Worm (Caenorhabditis elegans) whole organism, L2 larva: Measurements from ENCODE around the gene ngn-1.

Experiments
- C34F6.9 ChIP-seq: fragments of 150-350 bp; optimal IDR thresholded peaks from 2 replicates; lab custom pipeline; 2014; ENCODE audit warnings: missing biosample characterization, missing genetic modification characterization
- F13H6.1 ChIP-seq: sonication (generic microtip); optimal IDR thresholded peaks from 2 replicates; lab custom pipeline; 2016; ENCODE audit warnings: missing genetic modification characterization, missing compliant biosample characterization
- R02D3.7 ChIP-seq: fragments of 150-350 bp; optimal IDR thresholded peaks from 2 replicates; lab custom pipeline; 2014; ENCODE audit warnings: missing biosample characterization, missing genetic modification characterization
- Y55F3AM.14 ChIP-seq: fragments of 200-800 bp; sonication (Bioruptor generic); optimal IDR thresholded peaks from 2 replicates; lab custom pipeline; 2018; ENCODE audit warnings: mild to moderate bottlenecking, missing genetic modification characterization, missing compliant biosample characterization
- ZK546.5 ChIP-seq: sonication (generic microtip); optimal IDR thresholded peaks from 2 replicates; lab custom pipeline; 2017; ENCODE audit warnings: missing biosample characterization, missing genetic modification characterization
- alr-1 ChIP-seq: fragments of 150-350 bp; optimal IDR thresholded peaks from 2 replicates; lab custom pipeline; 2014; ENCODE audit warnings: missing biosample characterization, missing genetic modification characterization
- aly-2 ChIP-seq: fragments of 150-350 bp; optimal IDR thresholded peaks from 2 replicates; lab custom pipeline; 2014; ENCODE audit warnings: missing biosample characterization, missing genetic modification characterization
- ama-1 ChIP-seq: fragments of 150-350 bp; optimal IDR thresholded peaks from 2 replicates; lab custom pipeline; 2018; ENCODE audit warnings: inconsistent platforms
- blmp-1 ChIP-seq: sonication (generic microtip); optimal IDR thresholded peaks from 2 replicates; lab custom pipeline; 2017; ENCODE audit warnings: missing genetic modification characterization, mild to moderate bottlenecking, missing compliant biosample characterization, antibody characterized with exemption, moderate library complexity; ENCODE audit not compliant: insufficient read depth
- ceh-16 ChIP-seq: fragments of 150-350 bp; optimal IDR thresholded peaks from 2 replicates; lab custom pipeline; 2014; ENCODE audit warnings: missing biosample characterization, missing genetic modification characterization
- ceh-82 ChIP-seq: fragments of 150-350 bp; optimal IDR thresholded peaks from 2 replicates; lab custom pipeline; 2014; ENCODE audit warnings: missing biosample characterization, missing genetic modification characterization
- crh-2 ChIP-seq: sonication (generic microtip); optimal IDR thresholded peaks from 2 replicates; lab custom pipeline; 2017; ENCODE audit warnings: missing biosample characterization, missing genetic modification characterization
- dmd-4 ChIP-seq: sonication (generic microtip); optimal IDR thresholded peaks from 2 replicates; lab custom pipeline; 2017; ENCODE audit warnings: missing biosample characterization, missing genetic modification characterization
- egl-27 ChIP-seq: sonication (generic microtip); optimal IDR thresholded peaks from 3 replicates; lab custom pipeline; 2017; ENCODE audit warnings: missing biosample characterization, missing genetic modification reagents, missing genetic modification characterization
- elt-1 ChIP-seq: fragments of 150-350 bp; optimal IDR thresholded peaks from 2 replicates; lab custom pipeline; 2014; ENCODE audit warnings: missing biosample characterization, missing genetic modification characterization
- elt-3 ChIP-seq: sonication (generic microtip); optimal IDR thresholded peaks from 2 replicates; lab custom pipeline; 2017; ENCODE audit warnings: missing biosample characterization, missing genetic modification characterization
- fos-1 ChIP-seq: fragments of 150-350 bp; optimal IDR thresholded peaks from 2 replicates; lab custom pipeline; 2014; ENCODE audit warnings: missing biosample characterization, missing genetic modification characterization
- gmeb-1 ChIP-seq: fragments of 150-350 bp; optimal IDR thresholded peaks from 2 replicates; lab custom pipeline; 2014; ENCODE audit warnings: missing biosample characterization, missing genetic modification characterization
- lin-11 ChIP-seq: fragments of 150-350 bp; sonication (generic microtip); optimal IDR thresholded peaks from 2 replicates; lab custom pipeline; 2014; ENCODE audit warnings: missing biosample characterization, missing genetic modification characterization, inconsistent platforms, mixed read lengths
- lin-13 ChIP-seq: fragments of 150-350 bp; optimal IDR thresholded peaks from 2 replicates; lab custom pipeline; 2014; ENCODE audit warnings: missing biosample characterization, missing genetic modification reagents, missing genetic modification characterization
- lin-39 ChIP-seq: fragments of 150-350 bp; optimal IDR thresholded peaks from 2 replicates; lab custom pipeline; 2014; ENCODE audit warnings: missing biosample characterization, missing genetic modification reagents, missing genetic modification characterization
- lsy-2 ChIP-seq, 2 experiments: fragments of 150-350 bp in 1 of 2; sonication (generic microtip) in 1 of 2; optimal IDR thresholded peaks; 2 replicates each; lab custom pipeline; 2014 to 2017; ENCODE audit warnings: missing biosample characterization in 2 of 2, missing genetic modification characterization in 2 of 2
- mab-5 ChIP-seq: fragments of 150-350 bp; optimal IDR thresholded peaks from 2 replicates; lab custom pipeline; 2014; ENCODE audit warnings: missing biosample characterization, missing genetic modification characterization
- mbf-1 ChIP-seq: sonication (generic microtip); optimal IDR thresholded peaks from 2 replicates; lab custom pipeline; 2017; ENCODE audit warnings: missing biosample characterization, missing genetic modification characterization
- mdl-1 ChIP-seq, 2 experiments: fragments of 150-350 bp in 1 of 2; sonication (generic microtip) in 1 of 2; optimal IDR thresholded peaks; 2 replicates each; lab custom pipeline; 2017; ENCODE audit warnings: missing biosample characterization in 2 of 2, missing genetic modification characterization in 2 of 2
- nhr-10 ChIP-seq: sonication (generic microtip); optimal IDR thresholded peaks from 2 replicates; lab custom pipeline; 2017; ENCODE audit warnings: missing biosample characterization, missing genetic modification characterization
- nhr-11 ChIP-seq: fragments of 150-350 bp; optimal IDR thresholded peaks from 2 replicates; lab custom pipeline; 2014; ENCODE audit warnings: missing biosample characterization, missing genetic modification characterization
- nhr-12 ChIP-seq: fragments of 150-350 bp; optimal IDR thresholded peaks from 2 replicates; lab custom pipeline; 2014; ENCODE audit warnings: missing biosample characterization, missing genetic modification characterization
- nhr-129 ChIP-seq: fragments of 150-350 bp; optimal IDR thresholded peaks from 2 replicates; lab custom pipeline; 2014; ENCODE audit warnings: missing biosample characterization, missing genetic modification characterization
- nhr-21 ChIP-seq: fragments of 150-350 bp; optimal IDR thresholded peaks from 2 replicates; lab custom pipeline; 2014; ENCODE audit warnings: missing biosample characterization, missing genetic modification characterization
- nhr-23 ChIP-seq: fragments of 150-350 bp; optimal IDR thresholded peaks from 2 replicates; lab custom pipeline; 2014; ENCODE audit warnings: missing biosample characterization, missing genetic modification reagents, missing genetic modification characterization
- nhr-237 ChIP-seq: fragments of 150-350 bp; optimal IDR thresholded peaks from 2 replicates; lab custom pipeline; 2014; ENCODE audit warnings: missing biosample characterization, missing genetic modification characterization
- nhr-25 ChIP-seq: fragments of 150-350 bp; sonication (generic microtip); optimal IDR thresholded peaks from 3 replicates; lab custom pipeline; 2014; ENCODE audit warnings: missing biosample characterization, missing genetic modification characterization
- nhr-6 ChIP-seq: fragments of 150-350 bp; optimal IDR thresholded peaks from 2 replicates; lab custom pipeline; 2014; ENCODE audit warnings: missing biosample characterization, missing genetic modification characterization
- nhr-77 ChIP-seq: fragments of 150-350 bp; optimal IDR thresholded peaks from 2 replicates; lab custom pipeline; 2014; ENCODE audit warnings: missing biosample characterization, missing genetic modification characterization
- peb-1 ChIP-seq: fragments of 150-350 bp; optimal IDR thresholded peaks from 2 replicates; lab custom pipeline; 2014; ENCODE audit warnings: missing biosample characterization, missing genetic modification characterization
- sem-4 ChIP-seq: fragments of 150-350 bp; optimal IDR thresholded peaks from 2 replicates; lab custom pipeline; 2014; ENCODE audit warnings: missing biosample characterization, missing genetic modification reagents, missing genetic modification characterization
- skn-1 ChIP-seq: sonication (generic microtip); optimal IDR thresholded peaks from 2 replicates; lab custom pipeline; 2017; ENCODE audit warnings: missing biosample characterization, missing genetic modification characterization
- sma-3 ChIP-seq: sonication (generic microtip); optimal IDR thresholded peaks from 2 replicates; lab custom pipeline; 2016; ENCODE audit warnings: missing genetic modification reagents, missing genetic modification characterization, missing compliant biosample characterization
- sma-9 ChIP-seq, 2 experiments: fragments of 150-350 bp in 1 of 2; sonication (generic microtip) in 1 of 2; optimal IDR thresholded peaks; 2 replicates each; lab custom pipeline; 2014 to 2016; ENCODE audit warnings: missing genetic modification characterization in 2 of 2, mild to moderate bottlenecking in 1 of 2, missing biosample characterization in 1 of 2, missing compliant biosample characterization in 1 of 2, missing genetic modification reagents in 1 of 2, moderate library complexity in 1 of 2
- snpc-4 ChIP-seq: fragments of 150-350 bp; optimal IDR thresholded peaks from 2 replicates; lab custom pipeline; 2014; ENCODE audit warnings: missing biosample characterization, missing genetic modification characterization
- unc-39 ChIP-seq: fragments of 150-350 bp; optimal IDR thresholded peaks from 2 replicates; lab custom pipeline; 2014; ENCODE audit warnings: missing biosample characterization, missing genetic modification characterization
- unc-55 ChIP-seq: fragments of 150-350 bp; sonication (generic microtip); optimal IDR thresholded peaks from 3 replicates; lab custom pipeline; 2014; ENCODE audit warnings: missing biosample characterization, missing genetic modification reagents, missing genetic modification characterization
- unc-62 ChIP-seq: fragments of 150-350 bp; optimal IDR thresholded peaks from 2 replicates; lab custom pipeline; 2014; ENCODE audit warnings: missing biosample characterization, missing genetic modification reagents, missing genetic modification characterization
- zag-1 ChIP-seq: fragments of 150-350 bp; optimal IDR thresholded peaks from 2 replicates; lab custom pipeline; 2014; ENCODE audit warnings: missing biosample characterization, missing genetic modification characterization
- ztf-1 ChIP-seq: fragments of 200-800 bp; sonication (Bioruptor generic); conservative IDR thresholded peaks from 2 replicates; pipeline ENCODE4 v1.3.6; 2022; ENCODE audit warnings: missing genetic modification characterization, missing compliant biosample characterization
- ztf-11 ChIP-seq: sonication (generic microtip); optimal IDR thresholded peaks from 2 replicates; lab custom pipeline; 2017; ENCODE audit warnings: missing biosample characterization, missing genetic modification characterization
- ztf-4 ChIP-seq: fragments of 150-350 bp; optimal IDR thresholded peaks from 2 replicates; lab custom pipeline; 2014; ENCODE audit warnings: missing biosample characterization, missing genetic modification characterization

ngn-1 gene

ce11 chrIV:2602862-2603189 lies 25.2 kb downstream of the ngn-1 start:
- no peak for TF ChIP-seq Y55F3AM.14 (GFP tag; lab: Kevin White, UChicago)
- TF ChIP-seq elt-3 (tag; lab: Kevin White, UChicago) = no peak
- TF ChIP-seq skn-1 (tag; lab: Kevin White, UChicago) = no peak
- no peak for TF ChIP-seq snpc-4 (tag; lab: Kevin White, UChicago)
- no peak for TF ChIP-seq ztf-1 (GFP tag; lab: Robert Waterston, UW)
- TF ChIP-seq sma-3 (GFP tag; lab: Kevin White, UChicago) = no peak
- TF ChIP-seq mbf-1 = no peak
- no peak for TF ChIP-seq blmp-1 (tag; lab: Kevin White, UChicago)
- no peak for TF ChIP-seq nhr-12 (tag; lab: Kevin White, UChicago)
- TF ChIP-seq zag-1 (tag; lab: Kevin White, UChicago) = no peak
- TF ChIP-seq mab-5 = no peak
- no peak for TF ChIP-seq elt-1 (tag; lab: Kevin White, UChicago)
- TF ChIP-seq R02D3.7 (tag; lab: Kevin White, UChicago) = no peak

- TF ChIP-seq skn-1 (tag; lab: Kevin White, UChicago) = peak; percentile 62
- no peak for TF ChIP-seq nhr-237 (tag; lab: Kevin White, UChicago)
- peak; percentile 96 for TF ChIP-seq egl-27 (tag; lab: Kevin White, UChicago)
- TF ChIP-seq unc-62 (GFP tag; lab: Kevin White, UChicago) = peak; percentile 86
- no peak for TF ChIP-seq dmd-4 (tag; lab: Kevin White, UChicago)
- TF ChIP-seq nhr-21 (tag; lab: Kevin White, UChicago) = peak; percentile 99
- peak; percentile 42 for TF ChIP-seq nhr-12 (tag; lab: Kevin White, UChicago)
- TF ChIP-seq sma-3 (GFP tag; lab: Kevin White, UChicago) = peak; percentile 99
- no peak for TF ChIP-seq nhr-11 (tag; lab: Kevin White, UChicago)
- peak; percentile 37 for TF ChIP-seq nhr-77 (tag; lab: Kevin White, UChicago)
- TF ChIP-seq nhr-10 (tag; lab: Kevin White, UChicago) = peak; percentile 88
- TF ChIP-seq mdl-1 (tag; optimal IDR thresholded peaks at IDR 0.05; lab: Kevin White, UChicago) = peak; percentile 81 to 95
- peak; percentile 14 for TF ChIP-seq zag-1 (tag; lab: Kevin White, UChicago)
- TF ChIP-seq C34F6.9 (tag; lab: Kevin White, UChicago) = peak; percentile 99
- no peak for TF ChIP-seq nhr-23 (tag; lab: Kevin White, UChicago)
- TF ChIP-seq ztf-4 = peak; percentile 98
- no peak for TF ChIP-seq aly-2 (tag; lab: Kevin White, UChicago)
- peak; percentile 29 for TF ChIP-seq R02D3.7 (tag; lab: Kevin White, UChicago)
- no peak for TF ChIP-seq peb-1
- TF ChIP-seq nhr-6 (tag; lab: Kevin White, UChicago) = peak; percentile 96
- peak; percentile 98 for TF ChIP-seq crh-2 (tag; lab: Kevin White, UChicago)
- peak; percentile 95 for TF ChIP-seq F13H6.1
- TF ChIP-seq gmeb-1 (tag; lab: Kevin White, UChicago) = peak; percentile 95
- TF ChIP-seq ama-1 = peak; percentile 90
- TF ChIP-seq unc-39 (tag; lab: Kevin White, UChicago) = no peak
- TF ChIP-seq mab-5 = peak; percentile 84
- TF ChIP-seq fos-1 (tag; lab: Kevin White, UChicago) = peak; percentile 96
- TF ChIP-seq nhr-25 (tag; lab: Kevin White, UChicago) = peak; percentile 99
- TF ChIP-seq ztf-11 (tag; lab: Kevin White, UChicago) = no peak
- peak; percentile 87 for TF ChIP-seq Y55F3AM.14 (GFP tag; lab: Kevin White, UChicago)
- no peak for TF ChIP-seq mbf-1
- TF ChIP-seq nhr-129 (tag; lab: Kevin White, UChicago) = peak; percentile 99
- peak; percentile 95 for TF ChIP-seq lin-11 (tag; lab: Kevin White, UChicago)
- TF ChIP-seq elt-1 (tag; lab: Kevin White, UChicago) = no peak
- peak; percentile 85 to 96 for TF ChIP-seq lsy-2 (tag; optimal IDR thresholded peaks at IDR 0.05; lab: Kevin White, UChicago)
- peak; percentile 81 for TF ChIP-seq snpc-4 (tag; lab: Kevin White, UChicago)
- TF ChIP-seq lin-39 (tag; lab: Kevin White, UChicago) = no peak
- no peak for TF ChIP-seq elt-3 (tag; lab: Kevin White, UChicago)
- no peak for TF ChIP-seq ZK546.5 (tag; lab: Kevin White, UChicago)
- peak; percentile 91 for TF ChIP-seq lin-13 (GFP tag; lab: Kevin White, UChicago)
- TF ChIP-seq ceh-16 = no peak
- no peak for TF ChIP-seq alr-1
- peak; percentile 83 for TF ChIP-seq blmp-1 (tag; lab: Kevin White, UChicago)
- peak; percentile 93 for TF ChIP-seq sem-4
- TF ChIP-seq ceh-82 (tag; lab: Kevin White, UChicago) = peak; percentile 29
- peak; percentile 99 for TF ChIP-seq sma-9 (GFP tag; optimal IDR thresholded peaks at IDR 0.05; lab: Kevin White, UChicago)
- TF ChIP-seq sma-9 (tag; optimal IDR thresholded peaks at IDR 0.05; lab: Kevin White, UChicago) = no peak
- no peak for TF ChIP-seq ztf-1 (GFP tag; lab: Robert Waterston, UW)
- peak; percentile 79 for TF ChIP-seq unc-55 (GFP tag; lab: Kevin White, UChicago)
These were observed 25.8 kb downstream of the ngn-1 start for ce11 chrIV:2601988-2602861.
